Fruit fly (Drosophila melanogaster): Measurements from ENCODE around the gene CG31698.

CG31698 gene

dm6 chr2L:3152696-3153613 lies 20.7 kb downstream of the CG31698 start (continued):
- TF ChIP-seq Poxn (GFP tag; IDR thresholded peaks at IDR 0.05) (no peak), ATbp (GFP tag; optimal IDR thresholded peaks at IDR 0.05) (peak; percentile 96), ac (GFP tag; optimal IDR thresholded peaks at IDR 0.05) (peak; percentile 39), CG3838 (GFP tag; optimal IDR thresholded peaks at IDR 0.05) (peak; percentile 73), Atf6 (GFP tag; IDR thresholded peaks at IDR 0.05) (peak; percentile 78; the same call in 1 of the 2 replicates), mam (GFP tag; optimal IDR thresholded peaks at IDR 0.05) (peak; percentile 91), CG34224 (GFP tag; IDR thresholded peaks at IDR 0.05; ENCODE audit: partially characterized antibody) (no peak), CG17385 (GFP tag; optimal IDR thresholded peaks at IDR 0.05) (peak; percentile 90), CG13424 (tag; optimal IDR thresholded peaks at IDR 0.05) (peak; percentile 96), Sin3A (optimal IDR thresholded peaks at IDR 0.05) (no peak), CG11093 (GFP tag; IDR thresholded peaks at IDR 0.05) (peak; percentile 93), HLH4C (GFP tag; IDR thresholded peaks at IDR 0.05; ENCODE audit: partially characterized antibody) (no peak), D19A (tag; optimal IDR thresholded peaks at IDR 0.05) (peak; percentile 92), zf30C (GFP tag; optimal IDR thresholded peaks at IDR 0.05) (peak; percentile 88), CG12071 (GFP tag; optimal IDR thresholded peaks at IDR 0.05) (peak; percentile 93), her (GFP tag; optimal IDR thresholded peaks at IDR 0.05) (peak; percentile 92), fd3F (GFP tag; optimal IDR thresholded peaks at IDR 0.05) (peak; percentile 59), CG4282 (GFP tag; optimal IDR thresholded peaks at IDR 0.05) (peak; percentile 85), MESR4 (GFP tag; optimal IDR thresholded peaks at IDR 0.05) (peak; percentile 30), chm (GFP tag; IDR thresholded peaks at IDR 0.05) (peak; percentile 98), dmrt99B (tag; optimal IDR thresholded peaks at IDR 0.05) (peak; percentile 96), CG8924 (tag; optimal IDR thresholded peaks at IDR 0.05) (peak; percentile 97), otp (GFP tag; IDR thresholded peaks at IDR 0.05) (peak; percentile 95), BtbVII (GFP tag; optimal IDR thresholded peaks at IDR 0.05) (peak; percentile 64), Aef1 (GFP tag; IDR thresholded peaks at IDR 0.05) (peak; percentile 90), stwl (tag; optimal IDR thresholded peaks at IDR 0.05) (peak; percentile 53), HmgD (GFP tag; optimal IDR thresholded peaks at IDR 0.05) (peak; percentile 83), Neu2 (GFP tag; optimal IDR thresholded peaks at IDR 0.05; ENCODE audit: borderline replicate concordance) (peak; percentile 10), nerfin-1 (tag; optimal IDR thresholded peaks at IDR 0.05) (peak; percentile 93), Rx (GFP tag; IDR thresholded peaks at IDR 0.05) (peak; percentile 93), pan (optimal IDR thresholded peaks at IDR 0.05) (no peak), pan (GFP tag; optimal IDR thresholded peaks at IDR 0.05 in 1 of 2, IDR thresholded peaks at IDR 0.05 in 1 of 2) (peak in 1 of 2 experiments; percentile 92), sd (tag; optimal IDR thresholded peaks at IDR 0.05) (peak; percentile 64), trem (tag; optimal IDR thresholded peaks at IDR 0.05) (peak; percentile 91), seq (GFP tag; IDR thresholded peaks at IDR 0.05) (peak; percentile 88), aop (GFP tag; IDR thresholded peaks at IDR 0.05) (peak; percentile 62; the same call in 1 of the 2 replicates), Fer2 (tag; optimal IDR thresholded peaks at IDR 0.05) (peak; percentile 75), bowl (GFP tag; IDR thresholded peaks at IDR 0.05) (peak; percentile 89), sima (GFP tag; optimal IDR thresholded peaks at IDR 0.05) (peak; percentile 89), hkb (optimal IDR thresholded peaks at IDR 0.05) (no peak), hkb (GFP tag; IDR thresholded peaks at IDR 0.05) (peak; percentile 96), Sox100B (GFP tag; optimal IDR thresholded peaks at IDR 0.05) (peak; percentile 91), CoRest (tag; optimal IDR thresholded peaks at IDR 0.05) (peak; percentile 94), Oaz (GFP tag; IDR thresholded peaks at IDR 0.05) (peak; percentile 76), CG5245 (GFP tag; optimal IDR thresholded peaks at IDR 0.05) (peak; percentile 96), Chrac-16 (GFP tag; optimal IDR thresholded peaks at IDR 0.05) (peak; percentile 91), CG4424 (GFP tag; optimal IDR thresholded peaks at IDR 0.05) (peak; percentile 95), CG6175 (GFP tag; IDR thresholded peaks at IDR 0.05) (peak; percentile 75; the same call in 2 of the 3 replicates), Hr51 (GFP tag; optimal IDR thresholded peaks at IDR 0.05) (peak; percentile 86 to 90)

Data from whole organism, embryonic.